Worm (Caenorhabditis elegans) whole organism, L4 larva: Measurements from ENCODE around the gene osta-2.

ENCODE experiments used
- ceh-28 ChIP-seq: fragments of 150-350 bp; optimal IDR thresholded peaks from 2 replicates; lab custom pipeline; 2014; ENCODE audit warnings: missing biosample characterization, missing genetic modification reagents, missing genetic modification characterization
- cey-2 ChIP-seq: sonication (generic microtip); optimal IDR thresholded peaks from 3 replicates; lab custom pipeline; 2017; ENCODE audit warnings: missing genetic modification characterization, mild to moderate bottlenecking, missing compliant biosample characterization, antibody characterized with exemption, borderline replicate concordance; ENCODE audit not compliant: insufficient read depth
- lin-15B ChIP-seq: fragments of 150-350 bp; sonication (generic microtip); optimal IDR thresholded peaks from 3 replicates; lab custom pipeline; 2014; ENCODE audit warnings: missing biosample characterization, missing genetic modification characterization
- lsy-2 ChIP-seq, 2 experiments: fragments of 150-350 bp in 1 of 2; sonication (generic microtip) in 1 of 2; optimal IDR thresholded peaks; 2 replicates each; lab custom pipeline; 2014 to 2017; ENCODE audit warnings: missing biosample characterization in 2 of 2, missing genetic modification characterization in 2 of 2
- nhr-10 ChIP-seq: fragments of 150-350 bp; optimal IDR thresholded peaks from 2 replicates; lab custom pipeline; 2014; ENCODE audit warnings: missing biosample characterization, missing genetic modification characterization
- nhr-25 ChIP-seq: sonication (generic microtip); optimal IDR thresholded peaks from 2 replicates; lab custom pipeline; 2017; ENCODE audit warnings: missing genetic modification characterization, mild to moderate bottlenecking, missing compliant biosample characterization, antibody characterized with exemption, moderate library complexity, borderline replicate concordance; ENCODE audit not compliant: insufficient read depth
- pha-4 ChIP-seq, 2 experiments: fragments of 150-350 bp in 1 of 2; fragments of 200-800 bp in 1 of 2; sonication (Bioruptor generic) in 1 of 2; IDR thresholded peaks in 1 of 2; optimal IDR thresholded peaks in 1 of 2; 2 replicates each; pipeline versions ENCODE4 v1.3.6 to Lab custom; 2014 to 2022; ENCODE audit warnings: missing genetic modification characterization in 2 of 2, missing genetic modification reagents in 2 of 2, missing biosample characterization in 1 of 2, missing compliant biosample characterization in 1 of 2
- zip-2 ChIP-seq: fragments of 150-350 bp; optimal IDR thresholded peaks from 2 replicates; lab custom pipeline; 2014; ENCODE audit warnings: missing biosample characterization, missing genetic modification characterization

- TF ChIP-seq ceh-28 (tag; lab: Kevin White, UChicago) (no peak), lin-15B (tag; lab: Kevin White, UChicago) (no peak), lsy-2 (tag; optimal IDR thresholded peaks at IDR 0.05; lab: Kevin White, UChicago) (no peak), cey-2 (tag; lab: Kevin White, UChicago) (no peak), nhr-25 (tag; lab: Kevin White, UChicago) (no peak), pha-4 (GFP tag; IDR thresholded peaks at IDR 0.05; lab: Robert Waterston, UW) (no peak), pha-4 (tag; optimal IDR thresholded peaks at IDR 0.05; lab: Kevin White, UChicago) (no peak), nhr-10 (tag; lab: Kevin White, UChicago) (no peak), zip-2 (tag; lab: Kevin White, UChicago) (no peak)
Observed at ce11 chrII:5736599-5736998, 29.1 kb downstream of the osta-2 start.
